Fruit fly (Drosophila melanogaster): ENCODE data around the gene CG6398.

dm6 chrX:17881138-17882121, 50.8 kb downstream of the CG6398 start:
- TF ChIP-seq usp (GFP tag; optimal IDR thresholded peaks at IDR 0.05), result no peak
- no peak for TF ChIP-seq CG8478 (optimal IDR thresholded peaks at IDR 0.05)
- no peak for TF ChIP-seq pan (optimal IDR thresholded peaks at IDR 0.05)
- TF ChIP-seq psq (optimal IDR thresholded peaks at IDR 0.05), result no peak
- TF ChIP-seq EcR (GFP tag; optimal IDR thresholded peaks at IDR 0.05), result peak; percentile 54 to 55

All from whole organism.